Worm (Caenorhabditis elegans): ENCODE data around the gene rbm-22.

DNA sequence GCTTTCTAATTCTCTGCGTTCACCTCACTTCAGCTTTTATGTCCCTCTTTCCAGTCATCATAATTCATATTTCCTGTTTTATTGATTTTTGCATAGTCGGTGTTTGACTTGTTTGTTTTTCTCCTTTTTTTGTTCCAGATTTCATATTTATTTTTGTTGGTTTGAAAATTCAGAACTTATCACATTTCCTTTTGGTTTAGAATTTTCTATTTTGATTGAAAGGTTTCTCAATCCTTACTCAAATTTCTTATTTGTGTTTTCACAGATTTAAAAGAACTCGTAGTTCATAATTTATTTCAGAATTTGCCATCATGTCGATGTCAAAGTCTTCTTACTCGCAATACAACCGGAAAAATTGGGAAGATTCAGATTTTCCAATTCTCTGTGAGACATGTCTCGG lies at the start of gene rbm-22:
- TF ChIP-seq lsy-2 (tag; optimal IDR thresholded peaks at IDR 0.05) = no peak
- TF ChIP-seq skn-1 (tag; optimal IDR thresholded peaks at IDR 0.05) = no peak
- no peak for TF ChIP-seq nhr-237 (tag; optimal IDR thresholded peaks at IDR 0.05)
- no peak for TF ChIP-seq ztf-4 (tag; optimal IDR thresholded peaks at IDR 0.05)
- TF ChIP-seq egl-27 (tag; optimal IDR thresholded peaks at IDR 0.05) = no peak
- TF ChIP-seq sma-3 (GFP tag; optimal IDR thresholded peaks at IDR 0.05) = no peak
- TF ChIP-seq ceh-16 (tag; optimal IDR thresholded peaks at IDR 0.05) = no peak
- TF ChIP-seq blmp-1 (tag; optimal IDR thresholded peaks at IDR 0.05; ENCODE audit: insufficient read depth) = no peak
- TF ChIP-seq unc-62 (GFP tag; optimal IDR thresholded peaks at IDR 0.05) = no peak
- no peak for TF ChIP-seq lin-39 (tag; optimal IDR thresholded peaks at IDR 0.05)
- TF ChIP-seq aly-2 (tag; optimal IDR thresholded peaks at IDR 0.05) = no peak
